Fruit fly (Drosophila melanogaster) whole organism, embryonic: Measurements from ENCODE around the gene Charon.
A peak's percentile ranks its signal among the peaks of the same experiment; 100 is the strongest.

Source experiments
- Adf1 ChIP-seq: fragments of 200-800 bp; sonication (Bioruptor generic); IDR thresholded peaks from 2 replicates; pipeline ENCODE4 v1.3.6; 2022; ENCODE audit warnings: missing biosample characterization, missing genetic modification characterization
- Atf6 ChIP-seq: fragments of 200-800 bp; sonication (Bioruptor generic); IDR thresholded peaks from 2 replicates; pipeline ENCODE4 v1.3.6; 2022; ENCODE audit warnings: missing biosample characterization, missing genetic modification characterization
- BEAF-32 ChIP-seq: fragments of 200-800 bp; sonication (Bioruptor generic); optimal IDR thresholded peaks from 3 replicates; lab custom pipeline; 2017; ENCODE audit warnings: missing biosample characterization, missing genetic modification characterization, mild to moderate bottlenecking, moderate library complexity, missing genetic modification reagents
- Bgb ChIP-seq: fragments of 200-800 bp; sonication (Bioruptor generic); IDR thresholded peaks from 2 replicates; pipeline ENCODE4 v1.3.6; 2022; ENCODE audit warnings: missing biosample characterization, missing genetic modification characterization; ENCODE audit not compliant: partially characterized antibody
- CG10462 ChIP-seq: fragments of 200-800 bp; sonication (Bioruptor generic); optimal IDR thresholded peaks from 2 replicates; lab custom pipeline; 2016; ENCODE audit warnings: missing biosample characterization, missing genetic modification characterization
- CG10654 ChIP-seq: fragments of 200-800 bp; sonication (Bioruptor generic); optimal IDR thresholded peaks from 2 replicates; lab custom pipeline; 2016; ENCODE audit warnings: missing biosample characterization, missing genetic modification characterization
- CG11560 ChIP-seq: fragments of 200-800 bp; sonication (Bioruptor generic); IDR thresholded peaks from 3 replicates; pipeline ENCODE4 v1.3.6; 2022; ENCODE audit warnings: missing biosample characterization, missing genetic modification characterization
- CG12659 ChIP-seq: fragments of 200-800 bp; sonication (Bioruptor generic); optimal IDR thresholded peaks from 3 replicates; lab custom pipeline; 2017; ENCODE audit warnings: mild to moderate bottlenecking, missing biosample characterization, missing genetic modification reagents, missing genetic modification characterization
- CG12769 ChIP-seq: fragments of 200-800 bp; sonication (Bioruptor generic); optimal IDR thresholded peaks from 2 replicates; lab custom pipeline; 2019; ENCODE audit warnings: missing biosample characterization, mild to moderate bottlenecking, missing genetic modification characterization, moderate library complexity
- CG12942 ChIP-seq: fragments of 200-800 bp; sonication (Bioruptor generic); optimal IDR thresholded peaks from 3 replicates; lab custom pipeline; 2016; ENCODE audit warnings: missing biosample characterization, missing genetic modification characterization
- CG14710 ChIP-seq: fragments of 200-800 bp; sonication (Bioruptor generic); optimal IDR thresholded peaks from 3 replicates; lab custom pipeline; 2019; ENCODE audit warnings: missing biosample characterization, mild to moderate bottlenecking, missing genetic modification characterization, moderate library complexity
- CG14860 ChIP-seq: fragments of 200-800 bp; sonication (Bioruptor generic); IDR thresholded peaks from 3 replicates; pipeline ENCODE4 v1.3.6; 2022; ENCODE audit warnings: missing biosample characterization, missing genetic modification characterization; ENCODE audit not compliant: partially characterized antibody
- CG3281 ChIP-seq: fragments of 200-800 bp; sonication (Bioruptor generic); optimal IDR thresholded peaks from 3 replicates; lab custom pipeline; 2017; ENCODE audit warnings: missing biosample characterization, mild to moderate bottlenecking, missing genetic modification characterization
- CG4854 ChIP-seq: fragments of 200-800 bp; sonication (Bioruptor generic); optimal IDR thresholded peaks from 2 replicates; lab custom pipeline; 2016; ENCODE audit warnings: missing biosample characterization, missing genetic modification characterization, inconsistent platforms
- CG5245 ChIP-seq: fragments of 200-800 bp; sonication (Bioruptor generic); optimal IDR thresholded peaks from 3 replicates; lab custom pipeline; 2016; ENCODE audit warnings: missing biosample characterization, missing genetic modification characterization
- CG6689 ChIP-seq: fragments of 200-800 bp; sonication (Bioruptor generic); IDR thresholded peaks from 2 replicates; pipeline ENCODE4 v1.3.6; 2022; ENCODE audit warnings: missing biosample characterization, missing genetic modification characterization
- CG7928 ChIP-seq: fragments of 200-800 bp; sonication (Bioruptor generic); optimal IDR thresholded peaks from 2 replicates; lab custom pipeline; 2017; ENCODE audit warnings: missing biosample characterization, mild to moderate bottlenecking, missing genetic modification characterization
- CG9876 ChIP-seq: fragments of 200-800 bp; sonication (Bioruptor generic); optimal IDR thresholded peaks from 2 replicates; lab custom pipeline; 2016; ENCODE audit warnings: missing biosample characterization, missing genetic modification characterization
- D19B ChIP-seq: fragments of 200-800 bp; sonication (Bioruptor generic); optimal IDR thresholded peaks from 2 replicates; lab custom pipeline; 2017; ENCODE audit warnings: missing biosample characterization, mild to moderate bottlenecking, missing genetic modification characterization
- Deaf1 ChIP-seq: fragments of 200-800 bp; optimal IDR thresholded peaks from 3 replicates; lab custom pipeline; 2019; ENCODE audit warnings: missing biosample characterization, mild to moderate bottlenecking, missing genetic modification characterization, moderate library complexity
- Ets97D ChIP-seq: fragments of 200-800 bp; sonication (Bioruptor generic); optimal IDR thresholded peaks from 3 replicates; lab custom pipeline; 2016; ENCODE audit warnings: missing biosample characterization, missing genetic modification characterization
- Hand ChIP-seq: fragments of 200-800 bp; sonication (Bioruptor generic); optimal IDR thresholded peaks from 2 replicates; lab custom pipeline; 2017; ENCODE audit warnings: mild to moderate bottlenecking, missing biosample characterization, missing genetic modification reagents, missing genetic modification characterization
- MBD-R2 ChIP-seq: fragments of 200-800 bp; sonication (Bioruptor generic); IDR thresholded peaks from 2 replicates; pipeline ENCODE4 v1.3.6; 2022; ENCODE audit warnings: missing biosample characterization, missing genetic modification characterization
- Meics ChIP-seq: fragments of 200-800 bp; sonication (Bioruptor generic); optimal IDR thresholded peaks from 2 replicates; lab custom pipeline; 2017; ENCODE audit warnings: missing biosample characterization, mild to moderate bottlenecking, missing genetic modification characterization
- Pdp1 ChIP-seq, 2 experiments: fragments of 200-800 bp; sonication (Bioruptor generic); optimal IDR thresholded peaks; 3 replicates each; lab custom pipeline; 2016; ENCODE audit warnings: missing biosample characterization in 2 of 2, missing genetic modification characterization in 2 of 2, mild to moderate bottlenecking in 1 of 2, moderate library complexity in 1 of 2
- Sry-δ ChIP-seq: fragments of 200-800 bp; sonication (Bioruptor generic); optimal IDR thresholded peaks from 2 replicates; lab custom pipeline; 2016; ENCODE audit warnings: missing biosample characterization, missing genetic modification characterization
- Xrp1 ChIP-seq: fragments of 200-800 bp; sonication (Bioruptor generic); IDR thresholded peaks from 2 replicates; pipeline ENCODE4 v1.3.6; 2022; ENCODE audit warnings: missing biosample characterization, missing genetic modification characterization
- YL-1 ChIP-seq: fragments of 200-800 bp; sonication (Bioruptor generic); optimal IDR thresholded peaks from 3 replicates; lab custom pipeline; 2017; ENCODE audit warnings: missing biosample characterization, mild to moderate bottlenecking, missing genetic modification characterization
- ase ChIP-seq: fragments of 200-800 bp; sonication (Bioruptor generic); IDR thresholded peaks from 3 replicates; pipeline ENCODE4 v1.3.6; 2022; ENCODE audit warnings: missing biosample characterization, missing genetic modification characterization
- bbx ChIP-seq: fragments of 200-800 bp; sonication (Bioruptor generic); IDR thresholded peaks from 2 replicates; pipeline ENCODE4 v1.3.6; 2022; ENCODE audit warnings: missing biosample characterization, missing genetic modification characterization; ENCODE audit not compliant: partially characterized antibody
- br ChIP-seq: fragments of >200 bp; optimal IDR thresholded peaks from 2 replicates; lab custom pipeline; 2017
- cato ChIP-seq: fragments of 200-800 bp; sonication (Bioruptor generic); optimal IDR thresholded peaks from 2 replicates; lab custom pipeline; 2016; ENCODE audit warnings: missing biosample characterization, missing genetic modification characterization, borderline replicate concordance
- gt ChIP-seq: fragments of 200-800 bp; sonication (Bioruptor generic); IDR thresholded peaks from 2 replicates; pipeline ENCODE4 v1.3.6; 2022; ENCODE audit warnings: missing biosample characterization, missing genetic modification characterization
- hbn ChIP-seq: fragments of 200-800 bp; sonication (Bioruptor generic); IDR thresholded peaks from 2 replicates; pipeline ENCODE4 v1.3.6; 2022; ENCODE audit warnings: missing biosample characterization, missing genetic modification characterization; ENCODE audit not compliant: partially characterized antibody
- insv ChIP-seq, 2 experiments: fragments of 200-800 bp; sonication (Bioruptor generic); optimal IDR thresholded peaks; 3 replicates each; lab custom pipeline; 2016 to 2018; ENCODE audit warnings: missing biosample characterization in 2 of 2, missing genetic modification characterization in 2 of 2
- ken ChIP-seq: fragments of 200-800 bp; sonication (Bioruptor generic); IDR thresholded peaks from 3 replicates; pipeline ENCODE4 v1.3.6; 2022; ENCODE audit warnings: missing biosample characterization, missing genetic modification characterization
- knrl ChIP-seq: fragments of 200-800 bp; sonication (Bioruptor generic); IDR thresholded peaks from 3 replicates; pipeline ENCODE4 v1.3.6; 2022; ENCODE audit warnings: missing biosample characterization, missing genetic modification characterization; ENCODE audit not compliant: partially characterized antibody
- lmd ChIP-seq: fragments of 200-800 bp; sonication (Bioruptor generic); IDR thresholded peaks from 2 replicates; pipeline ENCODE4 v1.3.6; 2022; ENCODE audit warnings: missing biosample characterization, missing genetic modification characterization
- pan ChIP-seq, 4 experiments: fragments of >200 bp in 3 of 4; fragments of 200-800 bp in 1 of 4; sonication (Bioruptor generic) in 1 of 4; optimal IDR thresholded peaks in 3 of 4; IDR thresholded peaks in 1 of 4; 2 replicates each; pipeline versions ENCODE4 v1.3.6 to Lab custom; 2017 to 2022; ENCODE audit warnings: missing biosample characterization in 2 of 4, missing genetic modification characterization in 2 of 4, mixed read lengths in 1 of 4
- pb ChIP-seq: fragments of 200-800 bp; sonication (Bioruptor generic); optimal IDR thresholded peaks from 3 replicates; lab custom pipeline; 2016; ENCODE audit warnings: missing biosample characterization, missing genetic modification characterization
- ro ChIP-seq: fragments of 200-800 bp; sonication (Bioruptor generic); IDR thresholded peaks from 2 replicates; pipeline ENCODE4 v1.3.6; 2022; ENCODE audit warnings: missing biosample characterization, missing genetic modification characterization
- scrt ChIP-seq: fragments of 200-800 bp; sonication (Bioruptor generic); optimal IDR thresholded peaks from 2 replicates; lab custom pipeline; 2018; ENCODE audit warnings: missing biosample characterization, mild to moderate bottlenecking, missing genetic modification characterization, moderate library complexity
- sisA ChIP-seq: fragments of 200-800 bp; sonication (Bioruptor generic); IDR thresholded peaks from 2 replicates; pipeline ENCODE4 v1.3.6; 2022; ENCODE audit warnings: missing biosample characterization, missing genetic modification characterization
- slbo ChIP-seq: fragments of 200-800 bp; sonication (Bioruptor generic); IDR thresholded peaks from 2 replicates; pipeline ENCODE4 v1.3.6; 2022; ENCODE audit warnings: missing biosample characterization, missing genetic modification characterization
- slp2 ChIP-seq: fragments of 200-800 bp; sonication (Bioruptor generic); optimal IDR thresholded peaks from 2 replicates; lab custom pipeline; 2016; ENCODE audit warnings: missing biosample characterization, missing genetic modification characterization
- sqz ChIP-seq: fragments of 200-800 bp; sonication (Bioruptor generic); optimal IDR thresholded peaks from 3 replicates; lab custom pipeline; 2018; ENCODE audit warnings: missing biosample characterization, mild to moderate bottlenecking, missing genetic modification characterization
- ssp ChIP-seq: fragments of 200-800 bp; sonication (Bioruptor generic); IDR thresholded peaks from 2 replicates; pipeline ENCODE4 v1.3.6; 2022; ENCODE audit warnings: missing biosample characterization, missing genetic modification characterization
- vvl ChIP-seq: fragments of 200-800 bp; sonication (Bioruptor generic); IDR thresholded peaks from 2 replicates; pipeline ENCODE4 v1.3.6; 2022; ENCODE audit warnings: missing biosample characterization, missing genetic modification characterization
- yki ChIP-seq: fragments of >200 bp; optimal IDR thresholded peaks from 3 replicates; lab custom pipeline; 2018
- zfh2 ChIP-seq: fragments of 200-800 bp; sonication (Bioruptor generic); optimal IDR thresholded peaks from 2 replicates; lab custom pipeline; 2016; ENCODE audit warnings: missing biosample characterization, missing genetic modification characterization

Gene Charon

dm6 chr2L:1172704-1173107 is at the start of gene Charon, which contains the start of gene CG4887 (continued):
- TF ChIP-seq CG12942 (peak; percentile 71), CG12659 (peak; percentile 88), CG14710 (tag; lab: Kevin White, UChicago) (peak; percentile 86), CG5245 (GFP tag; lab: Kevin White, UChicago) (peak; percentile 66), insv (GFP tag; optimal IDR thresholded peaks at IDR 0.05; lab: Kevin White, UChicago) (peak in 1 of 2 experiments; percentile 58), Sry-δ (GFP tag; lab: Kevin White, UChicago) (peak; percentile 96), CG11560 (peak; percentile 74; the same call in 2 of the 3 replicates), CG10654 (GFP tag; lab: Kevin White, UChicago) (peak; percentile 85), Pdp1 (GFP tag; optimal IDR thresholded peaks at IDR 0.05; lab: Kevin White, UChicago) (peak in 1 of 2 experiments; percentile 87), vvl (peak; percentile 86), yki (no peak), BEAF-32 (GFP tag; lab: Kevin White, UChicago) (peak; percentile 84), ro (GFP tag; lab: Robert Waterston, UW) (peak; percentile 68), ase (peak; percentile 74), gt (peak; percentile 49; the same call in 1 of the 2 replicates), MBD-R2 (GFP tag; lab: Robert Waterston, UW) (peak; percentile 89), ken (peak; percentile 77), Atf6 (GFP tag; lab: Robert Waterston, UW) (peak; percentile 75), scrt (no peak), CG7928 (GFP tag; lab: Kevin White, UChicago) (peak; percentile 53), zfh2 (GFP tag; lab: Kevin White, UChicago) (peak; percentile 93), CG12769 (tag; lab: Kevin White, UChicago) (no peak), knrl (GFP tag; lab: Robert Waterston, UW) (peak; percentile 85; the same call in 2 of the 3 replicates), ssp (GFP tag; lab: Robert Waterston, UW) (peak; percentile 71), CG3281 (GFP tag; lab: Kevin White, UChicago) (peak; percentile 80), slbo (GFP tag; lab: Robert Waterston, UW) (peak; percentile 92), CG4854 (GFP tag; lab: Kevin White, UChicago) (peak; percentile 74), Ets97D (GFP tag; lab: Kevin White, UChicago) (peak; percentile 81), sqz (no peak), Deaf1 (tag; lab: Kevin White, UChicago) (peak; percentile 44), CG6689 (GFP tag; lab: Robert Waterston, UW) (peak; percentile 77), bbx (peak; percentile 28; the same call in 1 of the 2 replicates), Hand (GFP tag; lab: Kevin White, UChicago) (peak; percentile 37), hbn (GFP tag; lab: Robert Waterston, UW) (peak; percentile 58; the same call in 1 of the 2 replicates), D19B (GFP tag; lab: Kevin White, UChicago) (no peak), slp2 (GFP tag; lab: Kevin White, UChicago) (peak; percentile 75), CG9876 (GFP tag; lab: Kevin White, UChicago) (peak; percentile 71), pb (GFP tag; lab: Kevin White, UChicago) (peak; percentile 55), Xrp1 (GFP tag; lab: Robert Waterston, UW) (peak; percentile 86), YL-1 (peak; percentile 85), CG14860 (GFP tag; lab: Robert Waterston, UW) (peak; percentile 34; the same call in 1 of the 3 replicates), cato (peak; percentile 79), CG10462 (peak; percentile 77), Bgb (GFP tag; lab: Robert Waterston, UW) (peak; percentile 63), Adf1 (GFP tag; lab: Robert Waterston, UW) (peak; percentile 43; the same call in 1 of the 2 replicates), lmd (GFP tag; lab: Robert Waterston, UW) (peak; percentile 84), sisA (GFP tag; lab: Robert Waterston, UW) (peak; percentile 87), pan (optimal IDR thresholded peaks at IDR 0.05; lab: Kevin White, UChicago) (no peak), pan (GFP tag; optimal IDR thresholded peaks at IDR 0.05 in 1 of 2, IDR thresholded peaks at IDR 0.05 in 1 of 2) (peak in 1 of 2 experiments; percentile 83), br (lab: Kevin White, UChicago) (no peak), Meics (peak; percentile 75)
